Worm (Caenorhabditis elegans) whole organism, young adult: ENCODE measurements around the gene D1054.5.

ENCODE experiments used
- B0261.1 ChIP-seq: sonication (generic microtip); optimal IDR thresholded peaks from 2 replicates; lab custom pipeline; 2016; ENCODE audit warnings: mild to moderate bottlenecking, missing genetic modification characterization, moderate library complexity, missing compliant biosample characterization
- F37B4.10 ChIP-seq: fragments of 200-800 bp; sonication (Bioruptor generic); IDR thresholded peaks from 2 replicates; pipeline ENCODE4 v1.3.6; 2022; ENCODE audit warnings: missing genetic modification characterization, missing compliant biosample characterization
- F39B2.1 ChIP-seq: fragments of 200-800 bp; sonication (Bioruptor generic); IDR thresholded peaks from 2 replicates; pipeline ENCODE4 v1.3.6; 2022; ENCODE audit warnings: missing genetic modification reagents, missing genetic modification characterization, missing compliant biosample characterization
- F57A8.1 ChIP-seq: fragments of 200-800 bp; sonication (Bioruptor generic); optimal IDR thresholded peaks from 2 replicates; lab custom pipeline; 2018; ENCODE audit warnings: mild to moderate bottlenecking, missing genetic modification characterization, moderate library complexity, missing compliant biosample characterization
- T07F8.4 ChIP-seq: sonication (generic microtip); optimal IDR thresholded peaks from 2 replicates; lab custom pipeline; 2016; ENCODE audit warnings: mild to moderate bottlenecking, missing genetic modification characterization, moderate library complexity, missing compliant biosample characterization
- T26A5.8 ChIP-seq: sonication (generic microtip); optimal IDR thresholded peaks from 2 replicates; lab custom pipeline; 2016; ENCODE audit warnings: missing genetic modification characterization, missing compliant biosample characterization
- Y56A3A.18 ChIP-seq: fragments of 200-800 bp; sonication (Bioruptor generic); IDR thresholded peaks from 2 replicates; pipeline ENCODE4 v1.3.6; 2022; ENCODE audit warnings: missing genetic modification reagents, missing genetic modification characterization, missing compliant biosample characterization
- ZK185.1 ChIP-seq: sonication (generic microtip); optimal IDR thresholded peaks from 2 replicates; lab custom pipeline; 2016; ENCODE audit warnings: mild to moderate bottlenecking, missing genetic modification characterization, missing compliant biosample characterization; ENCODE audit not compliant: poor library complexity, severe bottlenecking
- ama-1 ChIP-seq, 3 experiments: fragments of 150-350 bp in 1 of 3; sonication (generic microtip) in 2 of 3; optimal IDR thresholded peaks; 2 replicates each; lab custom pipeline; 2014 to 2018; ENCODE audit warnings: missing biosample characterization in 2 of 3, missing genetic modification characterization in 2 of 3, missing genetic modification reagents in 2 of 3
- aptf-2 ChIP-seq: fragments of 200-800 bp; sonication (Bioruptor generic); conservative IDR thresholded peaks from 2 replicates; pipeline ENCODE4 v1.3.6; 2022; ENCODE audit warnings: missing genetic modification reagents, missing genetic modification characterization, missing compliant biosample characterization
- atf-7 ChIP-seq: sonication (generic microtip); optimal IDR thresholded peaks from 2 replicates; lab custom pipeline; 2017; ENCODE audit warnings: mild to moderate bottlenecking, missing genetic modification characterization, missing compliant biosample characterization
- athp-1 ChIP-seq: sonication (generic microtip); optimal IDR thresholded peaks from 2 replicates; lab custom pipeline; 2017; ENCODE audit warnings: mild to moderate bottlenecking, missing genetic modification characterization, missing compliant biosample characterization
- attf-3 ChIP-seq: fragments of 200-800 bp; sonication (Bioruptor generic); conservative IDR thresholded peaks from 2 replicates; pipeline ENCODE4 v1.3.6; 2022; ENCODE audit warnings: missing genetic modification reagents, missing genetic modification characterization, missing compliant biosample characterization
- bed-1 ChIP-seq: fragments of 200-800 bp; sonication (Bioruptor generic); IDR thresholded peaks from 2 replicates; pipeline ENCODE4 v1.3.6; 2022; ENCODE audit warnings: missing genetic modification reagents, missing genetic modification characterization, missing compliant biosample characterization
- cebp-2 ChIP-seq: fragments of 200-800 bp; sonication (Bioruptor generic); IDR thresholded peaks from 2 replicates; pipeline ENCODE4 v1.3.6; 2022; ENCODE audit warnings: missing genetic modification characterization, missing compliant biosample characterization
- ceh-40 ChIP-seq: fragments of 200-800 bp; sonication (Bioruptor generic); IDR thresholded peaks from 2 replicates; pipeline ENCODE4 v1.3.6; 2022; ENCODE audit warnings: missing genetic modification characterization, missing compliant biosample characterization
- die-1 ChIP-seq: sonication (generic microtip); optimal IDR thresholded peaks from 2 replicates; lab custom pipeline; 2016; ENCODE audit warnings: missing genotype, mild to moderate bottlenecking, missing genetic modification characterization, missing compliant biosample characterization
- egl-44 ChIP-seq: fragments of 200-800 bp; sonication (Bioruptor generic); IDR thresholded peaks from 2 replicates; pipeline ENCODE4 v1.3.6; 2022; ENCODE audit warnings: missing genetic modification reagents, missing genetic modification characterization, missing compliant biosample characterization
- him-1 ChIP-seq: sonication (generic microtip); optimal IDR thresholded peaks from 2 replicates; lab custom pipeline; 2016; ENCODE audit warnings: missing genotype, missing genetic modification reagents, missing genetic modification characterization, missing compliant biosample characterization
- hmg-1.2 ChIP-seq: fragments of 200-800 bp; sonication (Bioruptor generic); IDR thresholded peaks from 2 replicates; pipeline ENCODE4 v1.3.6; 2022; ENCODE audit warnings: missing genetic modification reagents, missing genetic modification characterization, missing compliant biosample characterization
- hmg-20 ChIP-seq: fragments of 200-800 bp; sonication (Bioruptor generic); IDR thresholded peaks from 2 replicates; pipeline ENCODE4 v1.3.6; 2022; ENCODE audit warnings: missing genetic modification reagents, missing genetic modification characterization, missing compliant biosample characterization
- hsf-1 ChIP-seq: fragments of 200-800 bp; sonication (Bioruptor generic); IDR thresholded peaks from 2 replicates; pipeline ENCODE4 v1.3.6; 2022; ENCODE audit warnings: missing genetic modification reagents, missing genetic modification characterization, missing compliant biosample characterization
- let-607 ChIP-seq, 2 experiments: fragments of 200-800 bp in 1 of 2; sonication (Bioruptor generic) in 1 of 2; sonication (generic microtip) in 1 of 2; optimal IDR thresholded peaks; 2 replicates each; lab custom pipeline; 2016 to 2018; ENCODE audit warnings: mild to moderate bottlenecking in 2 of 2, missing compliant biosample characterization in 2 of 2, missing genetic modification characterization in 2 of 2, moderate library complexity in 2 of 2, missing genotype in 1 of 2
- lin-35 ChIP-seq, 3 experiments: fragments of 150-350 bp in 2 of 3; sonication (generic microtip) in 1 of 3; optimal IDR thresholded peaks; 2 replicates each; lab custom pipeline; 2014 to 2018; ENCODE audit warnings: missing biosample characterization in 3 of 3, missing genetic modification characterization in 3 of 3, missing genetic modification reagents in 3 of 3
- lin-40 ChIP-seq: sonication (generic microtip); optimal IDR thresholded peaks from 2 replicates; lab custom pipeline; 2016; ENCODE audit warnings: missing genetic modification characterization, mild to moderate bottlenecking, missing compliant biosample characterization, missing genotype, missing genetic modification reagents
- lsl-1 ChIP-seq: fragments of 200-800 bp; sonication (Bioruptor generic); optimal IDR thresholded peaks from 2 replicates; lab custom pipeline; 2018; ENCODE audit warnings: mild to moderate bottlenecking, missing genetic modification characterization, moderate library complexity, missing compliant biosample characterization
- madf-6 ChIP-seq: fragments of 200-800 bp; sonication (Bioruptor generic); IDR thresholded peaks from 2 replicates; pipeline ENCODE4 v1.3.6; 2022; ENCODE audit warnings: missing genetic modification reagents, missing genetic modification characterization, missing compliant biosample characterization
- nfyb-1 ChIP-seq: fragments of 200-800 bp; sonication (Bioruptor generic); IDR thresholded peaks from 2 replicates; pipeline ENCODE4 v1.3.6; 2022; ENCODE audit warnings: missing genetic modification reagents, missing genetic modification characterization, missing compliant biosample characterization
- nhr-120 ChIP-seq: fragments of 200-800 bp; sonication (Bioruptor generic); IDR thresholded peaks from 2 replicates; pipeline ENCODE4 v1.3.6; 2022; ENCODE audit warnings: missing genetic modification characterization, missing compliant biosample characterization
- nhr-80 ChIP-seq: sonication (generic microtip); optimal IDR thresholded peaks from 2 replicates; lab custom pipeline; 2016; ENCODE audit warnings: missing genetic modification characterization, missing compliant biosample characterization
- nhr-90 ChIP-seq: sonication (generic microtip); optimal IDR thresholded peaks from 2 replicates; lab custom pipeline; 2016; ENCODE audit warnings: missing genotype, mild to moderate bottlenecking, missing genetic modification characterization, missing compliant biosample characterization
- pha-4 ChIP-seq: fragments of 150-350 bp; sonication (generic microtip); optimal IDR thresholded peaks from 2 replicates; lab custom pipeline; 2014; ENCODE audit warnings: missing biosample characterization, missing genetic modification reagents, missing genetic modification characterization
- somi-1 ChIP-seq: fragments of 200-800 bp; sonication (Bioruptor generic); optimal IDR thresholded peaks from 2 replicates; lab custom pipeline; 2018; ENCODE audit warnings: mild to moderate bottlenecking, missing genetic modification characterization, missing compliant biosample characterization
- sptf-2 ChIP-seq: fragments of 200-800 bp; sonication (Bioruptor generic); optimal IDR thresholded peaks from 2 replicates; lab custom pipeline; 2018; ENCODE audit warnings: mild to moderate bottlenecking, missing genetic modification characterization, missing compliant biosample characterization
- tlf-1 ChIP-seq: fragments of 200-800 bp; sonication (Bioruptor generic); optimal IDR thresholded peaks from 2 replicates; lab custom pipeline; 2018; ENCODE audit warnings: mild to moderate bottlenecking, missing genetic modification characterization, missing compliant biosample characterization
- zfh-2 ChIP-seq: fragments of 200-800 bp; sonication (Bioruptor generic); conservative IDR thresholded peaks from 2 replicates; pipeline ENCODE4 v1.3.6; 2022; ENCODE audit warnings: missing genetic modification reagents, missing genetic modification characterization, missing compliant biosample characterization
- zim-3 ChIP-seq: sonication (generic microtip); optimal IDR thresholded peaks from 2 replicates; lab custom pipeline; 2017; ENCODE audit warnings: mild to moderate bottlenecking, missing genetic modification characterization, moderate library complexity, missing compliant biosample characterization

Gene D1054.5

DNA sequence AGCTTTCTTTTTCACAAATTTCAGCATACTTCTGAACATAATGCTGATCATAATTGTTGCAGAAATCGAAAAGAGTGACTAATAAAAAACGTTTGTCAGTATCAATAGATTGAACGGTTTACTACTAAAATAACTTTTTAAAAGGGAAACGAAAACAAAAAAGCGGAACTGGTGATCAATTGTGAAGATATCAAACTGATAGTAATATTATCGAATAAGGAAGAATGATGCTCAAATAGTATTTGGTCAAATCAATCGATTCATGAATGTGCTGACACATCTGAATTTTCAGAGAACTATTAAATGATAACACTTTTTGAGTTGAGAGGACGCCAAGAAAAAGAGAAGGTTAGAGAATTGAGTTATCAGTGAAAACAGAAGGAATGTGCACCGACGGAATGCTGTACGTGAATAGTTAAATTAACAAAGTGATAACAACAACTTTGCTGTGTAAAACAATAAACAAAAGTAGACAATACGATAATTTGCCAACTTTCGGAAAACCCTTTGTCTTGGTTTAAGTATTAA is at the start of gene D1054.5:
Gene D1054.5 (minus strand): TSS at position 51 of the 528 bp plus-strand sequence.
- no peak for TF ChIP-seq ceh-40 (GFP tag; lab: Robert Waterston, UW)
- TF ChIP-seq nhr-80 (tag; lab: Kevin White, UChicago): peak; percentile 78
- TF ChIP-seq, all 124 proteins: peak for 1

DNA sequence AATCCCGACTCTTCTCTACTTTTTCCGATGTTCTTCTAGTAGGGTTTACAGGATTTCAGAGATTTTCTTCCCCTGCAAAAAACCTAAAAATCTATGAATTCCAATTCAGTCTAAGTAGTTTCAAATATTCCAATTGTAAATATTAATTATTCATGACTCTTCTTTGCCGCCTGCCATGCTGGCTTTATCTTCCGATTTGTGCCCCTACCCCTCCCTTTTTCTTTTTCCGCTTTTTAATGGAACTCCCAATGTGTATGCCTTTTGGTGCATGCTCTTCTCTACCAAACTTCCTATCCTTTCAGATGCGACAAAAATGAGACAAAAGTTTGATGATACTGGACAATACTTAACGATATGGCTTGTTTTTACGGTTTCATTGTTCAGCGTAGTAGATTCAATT is 48.3 kb upstream of the D1054.5 start, which contains the start of gene nrx-1:
Gene nrx-1 (plus strand): TSS at position 301 of the 400 bp plus-strand sequence.
- TF ChIP-seq athp-1 (tag; lab: Kevin White, UChicago): no peak
- no peak for TF ChIP-seq nhr-90 (tag; lab: Kevin White, UChicago)
- no peak for TF ChIP-seq atf-7 (tag; lab: Kevin White, UChicago)
- TF ChIP-seq tlf-1 (GFP tag; lab: Kevin White, UChicago): no peak
- TF ChIP-seq lin-40 (tag; lab: Kevin White, UChicago): no peak
- TF ChIP-seq madf-6 (GFP tag; lab: Robert Waterston, UW): no peak

DNA sequence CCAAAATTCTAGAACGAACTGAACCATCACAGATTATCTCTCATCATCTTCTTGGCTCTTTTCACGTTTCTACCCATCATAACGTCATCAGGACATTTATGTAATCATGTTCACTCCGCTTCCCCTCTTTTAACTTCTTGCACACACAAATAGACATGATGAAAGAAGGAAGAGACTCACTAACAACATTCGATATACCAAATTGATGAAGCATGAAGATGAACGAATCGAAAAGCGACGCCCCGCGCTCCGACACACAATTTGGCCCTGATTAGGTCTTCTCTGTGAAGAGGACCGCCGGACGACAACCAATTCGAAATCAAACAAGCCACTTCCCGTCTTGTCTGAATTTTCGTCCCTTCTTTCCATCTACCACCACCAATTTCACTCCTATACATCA is 42.1 kb upstream of the D1054.5 start:
- TF ChIP-seq somi-1 (GFP tag; lab: Kevin White, UChicago) (no peak), let-607 (tag; optimal IDR thresholded peaks at IDR 0.05; lab: Kevin White, UChicago) (no peak), die-1 (tag; lab: Kevin White, UChicago) (no peak), T26A5.8 (no peak), lsl-1 (GFP tag; lab: Kevin White, UChicago) (no peak), zim-3 (tag; lab: Kevin White, UChicago) (no peak), F39B2.1 (GFP tag; lab: Robert Waterston, UW) (no peak), cebp-2 (GFP tag; lab: Robert Waterston, UW) (no peak), nhr-120 (GFP tag; lab: Robert Waterston, UW) (no peak), egl-44 (GFP tag; lab: Robert Waterston, UW) (no peak), F57A8.1 (GFP tag; lab: Kevin White, UChicago) (no peak), attf-3 (no peak), Y56A3A.18 (no peak)

DNA sequence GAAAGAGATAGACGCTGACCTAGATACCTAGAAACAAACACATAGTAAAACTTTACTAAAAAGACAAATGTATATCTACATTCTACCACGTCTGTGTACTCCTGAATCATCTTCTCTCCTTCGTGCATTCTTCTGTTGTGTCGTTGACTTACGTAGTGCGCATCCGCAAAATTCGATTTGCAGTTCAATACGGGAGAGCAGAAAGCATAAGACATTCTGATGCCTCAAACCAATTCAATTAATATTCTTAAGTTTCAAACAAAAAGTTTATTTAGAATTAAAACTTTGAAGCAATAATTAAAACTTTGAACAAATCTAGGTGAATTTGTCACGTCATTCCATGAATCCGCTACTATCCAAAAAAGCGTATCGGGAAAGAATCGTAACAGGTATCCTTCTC is 40.5 kb upstream of the D1054.5 start:
- TF ChIP-seq ZK185.1 (tag; lab: Kevin White, UChicago) (no peak), sptf-2 (GFP tag; lab: Kevin White, UChicago) (no peak), ama-1 (optimal IDR thresholded peaks at IDR 0.05; lab: Kevin White, UChicago) (no peak), ama-1 (GFP tag; optimal IDR thresholded peaks at IDR 0.05; lab: Kevin White, UChicago) (peak in 1 of 2 experiments; percentile 21), him-1 (no peak), aptf-2 (GFP tag; lab: Robert Waterston, UW) (no peak), zfh-2 (GFP tag; lab: Robert Waterston, UW) (no peak), F37B4.10 (no peak)

DNA sequence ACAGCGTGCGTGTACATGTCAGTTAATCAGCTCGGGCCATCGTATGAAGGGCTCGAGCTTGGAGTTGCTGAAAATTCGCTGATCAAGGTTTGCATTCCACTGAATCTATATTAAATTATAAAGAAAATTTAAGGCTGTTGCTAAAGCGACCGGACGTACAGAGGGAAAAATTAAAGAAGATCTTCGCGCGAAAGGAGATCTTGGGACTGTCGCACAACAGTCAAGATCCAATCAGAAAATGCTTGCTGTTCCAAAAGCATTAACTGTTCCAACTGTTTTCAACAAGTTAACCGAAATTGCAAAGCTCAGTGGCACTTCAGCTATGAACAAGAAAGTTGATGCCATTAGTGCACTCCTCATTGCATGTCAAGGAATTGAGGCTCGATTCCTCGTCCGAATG is 38.0 kb upstream of the D1054.5 start:
- no peak for TF ChIP-seq hmg-20 (GFP tag; lab: Robert Waterston, UW)
- TF ChIP-seq bed-1: no peak
- TF ChIP-seq pha-4 (tag; lab: Kevin White, UChicago): no peak
- TF ChIP-seq B0261.1 (tag; lab: Kevin White, UChicago): no peak
- no peak for TF ChIP-seq cebp-2 (GFP tag; lab: Robert Waterston, UW)
- no peak for TF ChIP-seq lin-35 (GFP tag; optimal IDR thresholded peaks at IDR 0.05; lab: Kevin White, UChicago)
- TF ChIP-seq hmg-1.2 (GFP tag; lab: Robert Waterston, UW): no peak
- no peak for TF ChIP-seq hsf-1 (GFP tag; lab: Robert Waterston, UW)
- no peak for TF ChIP-seq nfyb-1
- TF ChIP-seq T07F8.4 (tag; lab: Kevin White, UChicago): no peak
- no peak for TF ChIP-seq aptf-2 (GFP tag; lab: Robert Waterston, UW)
